Worm (Caenorhabditis elegans) whole organism, young adult: ENCODE data around the gene rpl-16.

Experiments used
- B0019.2 ChIP-seq: fragments of 200-800 bp; sonication (Bioruptor generic); conservative IDR thresholded peaks from 2 replicates; pipeline ENCODE4 v1.3.6; 2022; ENCODE audit warnings: missing genetic modification reagents, missing genetic modification characterization, missing compliant biosample characterization
- B0261.1 ChIP-seq: sonication (generic microtip); optimal IDR thresholded peaks from 2 replicates; lab custom pipeline; 2016; ENCODE audit warnings: mild to moderate bottlenecking, missing genetic modification characterization, moderate library complexity, missing compliant biosample characterization
- C17E4.6 ChIP-seq: fragments of 200-800 bp; sonication (Bioruptor generic); IDR thresholded peaks from 2 replicates; pipeline ENCODE4 v1.3.6; 2022; ENCODE audit warnings: missing genetic modification reagents, missing genetic modification characterization, missing compliant biosample characterization
- F22D6.2 ChIP-seq: sonication (generic microtip); optimal IDR thresholded peaks from 2 replicates; lab custom pipeline; 2016; ENCODE audit warnings: mild to moderate bottlenecking, missing genetic modification characterization, missing compliant biosample characterization
- F23B12.7 ChIP-seq: sonication (generic microtip); optimal IDR thresholded peaks from 2 replicates; lab custom pipeline; 2017; ENCODE audit warnings: missing genetic modification characterization, mild to moderate bottlenecking, missing compliant biosample characterization, antibody characterized with exemption, moderate library complexity; ENCODE audit not compliant: insufficient read depth
- F49E8.2 ChIP-seq: sonication (generic microtip); optimal IDR thresholded peaks from 3 replicates; lab custom pipeline; 2017; ENCODE audit warnings: missing genetic modification characterization, mild to moderate bottlenecking, missing compliant biosample characterization, antibody characterized with exemption, moderate library complexity; ENCODE audit not compliant: insufficient read depth
- F52B5.7 ChIP-seq: sonication (generic microtip); optimal IDR thresholded peaks from 2 replicates; lab custom pipeline; 2016; ENCODE audit warnings: mild to moderate bottlenecking, missing genetic modification characterization, missing compliant biosample characterization
- Y53G8AR.9 ChIP-seq: fragments of 200-800 bp; sonication (Bioruptor generic); conservative IDR thresholded peaks from 2 replicates; pipeline ENCODE4 v1.3.6; 2022; ENCODE audit warnings: missing genetic modification reagents, missing genetic modification characterization, missing compliant biosample characterization
- Y56A3A.18 ChIP-seq: fragments of 200-800 bp; sonication (Bioruptor generic); IDR thresholded peaks from 2 replicates; pipeline ENCODE4 v1.3.6; 2022; ENCODE audit warnings: missing genetic modification reagents, missing genetic modification characterization, missing compliant biosample characterization
- ZK185.1 ChIP-seq: sonication (generic microtip); optimal IDR thresholded peaks from 2 replicates; lab custom pipeline; 2016; ENCODE audit warnings: mild to moderate bottlenecking, missing genetic modification characterization, missing compliant biosample characterization; ENCODE audit not compliant: poor library complexity, severe bottlenecking
- ama-1 ChIP-seq, 3 experiments: fragments of 150-350 bp in 1 of 3; sonication (generic microtip) in 2 of 3; optimal IDR thresholded peaks; 2 replicates each; lab custom pipeline; 2014 to 2018; ENCODE audit warnings: missing biosample characterization in 2 of 3, missing genetic modification characterization in 2 of 3, missing genetic modification reagents in 2 of 3
- attf-3 ChIP-seq: fragments of 200-800 bp; sonication (Bioruptor generic); conservative IDR thresholded peaks from 2 replicates; pipeline ENCODE4 v1.3.6; 2022; ENCODE audit warnings: missing genetic modification reagents, missing genetic modification characterization, missing compliant biosample characterization
- ccch-3 ChIP-seq: fragments of 200-800 bp; sonication (Bioruptor generic); optimal IDR thresholded peaks from 2 replicates; lab custom pipeline; 2018; ENCODE audit warnings: mild to moderate bottlenecking, missing genetic modification characterization, missing compliant biosample characterization
- ceh-100 ChIP-seq: fragments of 200-800 bp; sonication (Bioruptor generic); IDR thresholded peaks from 2 replicates; pipeline ENCODE4 v1.3.6; 2022; ENCODE audit warnings: missing genetic modification reagents, missing genetic modification characterization, missing compliant biosample characterization
- dpff-1 ChIP-seq: sonication (generic microtip); optimal IDR thresholded peaks from 2 replicates; lab custom pipeline; 2017; ENCODE audit warnings: mild to moderate bottlenecking, missing genetic modification characterization, missing compliant biosample characterization
- efl-1 ChIP-seq: fragments of 150-350 bp; optimal IDR thresholded peaks from 2 replicates; lab custom pipeline; 2014; ENCODE audit warnings: missing biosample characterization, missing genetic modification reagents, missing genetic modification characterization
- egl-18 ChIP-seq: fragments of 200-800 bp; sonication (Bioruptor generic); IDR thresholded peaks from 2 replicates; pipeline ENCODE4 v1.3.6; 2022; ENCODE audit warnings: missing genetic modification reagents, missing genetic modification characterization, missing compliant biosample characterization
- egl-44 ChIP-seq: fragments of 200-800 bp; sonication (Bioruptor generic); IDR thresholded peaks from 2 replicates; pipeline ENCODE4 v1.3.6; 2022; ENCODE audit warnings: missing genetic modification reagents, missing genetic modification characterization, missing compliant biosample characterization
- egrh-3 ChIP-seq: fragments of 200-800 bp; sonication (Bioruptor generic); IDR thresholded peaks from 2 replicates; pipeline ENCODE4 v1.3.6; 2022; ENCODE audit warnings: missing genetic modification reagents, missing genetic modification characterization, missing compliant biosample characterization
- gei-17 ChIP-seq: fragments of 200-800 bp; sonication (Bioruptor generic); optimal IDR thresholded peaks from 2 replicates; lab custom pipeline; 2018; ENCODE audit warnings: mild to moderate bottlenecking, missing genetic modification characterization, missing compliant biosample characterization
- hlh-26 ChIP-seq: fragments of 200-800 bp; sonication (Bioruptor generic); conservative IDR thresholded peaks from 2 replicates; pipeline ENCODE4 v1.3.6; 2022; ENCODE audit warnings: missing genetic modification reagents, missing genetic modification characterization, missing compliant biosample characterization
- hmg-20 ChIP-seq: fragments of 200-800 bp; sonication (Bioruptor generic); IDR thresholded peaks from 2 replicates; pipeline ENCODE4 v1.3.6; 2022; ENCODE audit warnings: missing genetic modification reagents, missing genetic modification characterization, missing compliant biosample characterization
- hrde-1 ChIP-seq: sonication (generic microtip); optimal IDR thresholded peaks from 2 replicates; lab custom pipeline; 2016; ENCODE audit warnings: missing genetic modification characterization, mild to moderate bottlenecking, missing compliant biosample characterization, moderate library complexity, missing genotype, missing genetic modification reagents, borderline replicate concordance
- lin-35 ChIP-seq, 3 experiments: fragments of 150-350 bp in 2 of 3; sonication (generic microtip) in 1 of 3; optimal IDR thresholded peaks; 2 replicates each; lab custom pipeline; 2014 to 2018; ENCODE audit warnings: missing biosample characterization in 3 of 3, missing genetic modification characterization in 3 of 3, missing genetic modification reagents in 3 of 3
- lin-40 ChIP-seq: sonication (generic microtip); optimal IDR thresholded peaks from 2 replicates; lab custom pipeline; 2016; ENCODE audit warnings: missing genetic modification characterization, mild to moderate bottlenecking, missing compliant biosample characterization, missing genotype, missing genetic modification reagents
- lin-54 ChIP-seq: fragments of 200-800 bp; sonication (Bioruptor generic); optimal IDR thresholded peaks from 2 replicates; lab custom pipeline; 2018; ENCODE audit warnings: mild to moderate bottlenecking, missing genetic modification characterization, missing compliant biosample characterization
- madf-8 ChIP-seq: fragments of 200-800 bp; sonication (Bioruptor generic); conservative IDR thresholded peaks from 2 replicates; pipeline ENCODE4 v1.3.6; 2022; ENCODE audit warnings: missing genetic modification reagents, missing genetic modification characterization, missing compliant biosample characterization
- mes-4 ChIP-seq: sonication (generic microtip); optimal IDR thresholded peaks from 2 replicates; lab custom pipeline; 2016; ENCODE audit warnings: missing genotype, missing genetic modification characterization, missing compliant biosample characterization
- nfya-1 ChIP-seq: sonication (generic microtip); optimal IDR thresholded peaks from 2 replicates; lab custom pipeline; 2017; ENCODE audit warnings: antibody characterized with exemption, missing compliant biosample characterization, missing genetic modification characterization, borderline replicate concordance; ENCODE audit not compliant: insufficient read depth
- nfya-2 ChIP-seq: fragments of 200-800 bp; sonication (Bioruptor generic); IDR thresholded peaks from 2 replicates; pipeline ENCODE4 v1.3.6; 2022; ENCODE audit warnings: missing genetic modification reagents, missing genetic modification characterization, missing compliant biosample characterization
- nhr-80 ChIP-seq: sonication (generic microtip); optimal IDR thresholded peaks from 2 replicates; lab custom pipeline; 2016; ENCODE audit warnings: missing genetic modification characterization, missing compliant biosample characterization
- nhr-90 ChIP-seq: sonication (generic microtip); optimal IDR thresholded peaks from 2 replicates; lab custom pipeline; 2016; ENCODE audit warnings: missing genotype, mild to moderate bottlenecking, missing genetic modification characterization, missing compliant biosample characterization
- pbrm-1 ChIP-seq: fragments of 200-800 bp; sonication (Bioruptor generic); IDR thresholded peaks from 2 replicates; pipeline ENCODE4 v1.3.6; 2022; ENCODE audit warnings: missing genetic modification reagents, missing genetic modification characterization, missing compliant biosample characterization
- pha-4 ChIP-seq: fragments of 150-350 bp; sonication (generic microtip); optimal IDR thresholded peaks from 2 replicates; lab custom pipeline; 2014; ENCODE audit warnings: missing biosample characterization, missing genetic modification reagents, missing genetic modification characterization
- rcor-1 ChIP-seq: fragments of 200-800 bp; sonication (Bioruptor generic); IDR thresholded peaks from 2 replicates; pipeline ENCODE4 v1.3.6; 2022; ENCODE audit warnings: missing genetic modification reagents, missing genetic modification characterization, missing compliant biosample characterization
- repo-1 ChIP-seq: sonication (generic microtip); optimal IDR thresholded peaks from 2 replicates; lab custom pipeline; 2017; ENCODE audit warnings: mild to moderate bottlenecking, missing genetic modification characterization, missing compliant biosample characterization
- rpc-1 ChIP-seq, 2 experiments: fragments of 150-350 bp in 1 of 2; sonication (generic microtip) in 1 of 2; optimal IDR thresholded peaks; 2 replicates each; lab custom pipeline; 2014 to 2018; ENCODE audit warnings: missing biosample characterization in 1 of 2, missing genetic modification characterization in 1 of 2, missing genetic modification reagents in 1 of 2, missing genotype in 1 of 2
- sea-2 ChIP-seq: fragments of 200-800 bp; sonication (Bioruptor generic); IDR thresholded peaks from 2 replicates; pipeline ENCODE4 v1.3.6; 2022; ENCODE audit warnings: missing genetic modification characterization, missing compliant biosample characterization
- tbp1 ChIP-seq: fragments of 200-800 bp; sonication (Bioruptor generic); optimal IDR thresholded peaks from 2 replicates; lab custom pipeline; 2018; ENCODE audit warnings: mild to moderate bottlenecking, missing genetic modification characterization, missing compliant biosample characterization
- ztf-18 ChIP-seq: sonication (generic microtip); optimal IDR thresholded peaks from 2 replicates; lab custom pipeline; 2016; ENCODE audit warnings: missing genotype, mild to moderate bottlenecking, missing genetic modification characterization, missing compliant biosample characterization
- ztf-25 ChIP-seq: fragments of 200-800 bp; sonication (Bioruptor generic); IDR thresholded peaks from 2 replicates; pipeline ENCODE4 v1.3.6; 2022; ENCODE audit warnings: missing genetic modification reagents, missing genetic modification characterization, missing compliant biosample characterization

rpl-16 gene

DNA sequence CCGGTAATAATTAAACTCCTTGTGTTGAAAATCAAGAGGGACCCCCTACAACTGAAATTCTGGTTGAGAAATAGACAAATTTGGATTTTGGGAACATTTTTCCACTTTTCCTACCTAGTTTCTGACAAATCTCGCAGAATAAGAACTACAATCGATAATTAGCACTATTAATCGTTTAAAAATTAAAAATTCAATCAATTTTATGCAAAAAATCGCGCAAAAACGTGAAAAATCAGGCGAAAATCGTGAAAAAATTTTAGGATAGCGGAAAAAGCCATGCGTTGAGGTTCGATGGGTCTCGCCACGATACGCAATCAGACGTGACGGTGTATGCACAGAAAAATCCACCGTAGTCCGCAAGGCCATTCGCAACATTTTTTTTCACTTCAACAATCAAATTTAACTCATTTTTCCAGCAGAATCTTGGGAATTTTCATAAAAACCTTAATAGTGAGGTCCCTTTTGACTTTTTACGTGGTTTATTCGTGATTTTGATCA is 1.7 kb upstream of the rpl-16 start, which contains the start of gene lias-1 (continued):
- TF ChIP-seq lin-40 (tag; lab: Kevin White, UChicago) (peak; percentile 70), nfya-1 (no peak), F49E8.2 (tag; lab: Kevin White, UChicago) (peak; percentile 72), B0261.1 (tag; lab: Kevin White, UChicago) (no peak), nhr-90 (tag; lab: Kevin White, UChicago) (no peak), egl-44 (no peak), egl-18 (GFP tag; lab: Robert Waterston, UW) (no peak), repo-1 (tag; lab: Kevin White, UChicago) (no peak), nhr-80 (peak; percentile 27), dpff-1 (tag; lab: Kevin White, UChicago) (no peak), hmg-20 (GFP tag; lab: Robert Waterston, UW) (no peak), Y56A3A.18 (GFP tag; lab: Robert Waterston, UW) (no peak)

ce11 chrIII:3504239-3504638 is 835 bp upstream of the rpl-16 start:
- TF ChIP-seq ZK185.1 (tag; lab: Kevin White, UChicago) (no peak), egl-44 (peak; percentile 32; the same call in 1 of the 2 replicates)
- TF ChIP-seq, all 124 proteins: peak for 1

DNA sequence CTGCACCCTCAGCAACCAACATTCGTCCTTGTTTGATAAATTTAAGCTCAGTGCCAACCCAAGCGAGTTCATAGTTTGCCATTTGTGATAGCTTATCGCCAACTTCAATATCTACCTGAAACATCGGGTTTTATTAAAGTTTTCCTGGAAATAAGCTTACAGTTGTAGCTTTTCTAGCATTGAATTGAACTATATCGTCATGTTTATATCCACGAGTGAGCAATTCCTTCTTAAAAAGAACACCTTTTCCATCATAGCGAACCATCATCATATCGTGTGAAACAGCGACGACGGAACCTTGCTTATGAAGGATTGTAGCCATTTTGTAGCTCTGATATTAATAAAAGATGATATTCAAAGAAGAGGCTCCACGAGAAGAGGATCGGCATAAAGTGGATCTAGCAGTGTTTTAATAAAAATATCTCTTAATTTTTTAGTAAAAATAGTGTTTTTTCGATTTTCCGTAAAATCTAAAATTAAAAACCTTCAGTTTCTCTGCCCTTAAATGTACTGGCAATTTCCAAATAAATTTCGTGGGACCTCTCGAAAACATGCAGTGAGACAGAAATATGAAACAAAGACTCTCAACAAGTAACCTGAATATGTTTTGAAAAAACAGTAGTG is 1.1 kb downstream of the rpl-16 start, which contains the start of gene M01F1.8:
M01F1.8 (minus strand) TSS at position 335 of the 624 bp plus-strand sequence.
- TF ChIP-seq hmg-20 (GFP tag; lab: Robert Waterston, UW), result no peak
- TF ChIP-seq tbp1, result peak; percentile 27
- TF ChIP-seq rcor-1, result no peak; the same call in 1 of the 2 replicates
- no peak for TF ChIP-seq pbrm-1 (GFP tag; lab: Robert Waterston, UW)
- TF ChIP-seq B0261.1 (tag; lab: Kevin White, UChicago), result no peak
- peak in 1 of 3 experiments; percentile 40 for TF ChIP-seq lin-35 (GFP tag; optimal IDR thresholded peaks at IDR 0.05; lab: Kevin White, UChicago)
- no peak for TF ChIP-seq rpc-1 (optimal IDR thresholded peaks at IDR 0.05; lab: Kevin White, UChicago)
- no peak for TF ChIP-seq rpc-1 (tag; optimal IDR thresholded peaks at IDR 0.05; lab: Kevin White, UChicago)
- TF ChIP-seq lin-54 (GFP tag; lab: Kevin White, UChicago), result peak; percentile 62
- no peak for TF ChIP-seq madf-8 (GFP tag; lab: Robert Waterston, UW)
- no peak for TF ChIP-seq hlh-26
- TF ChIP-seq F22D6.2, result no peak
- no peak for TF ChIP-seq ztf-25 (GFP tag; lab: Robert Waterston, UW)
- TF ChIP-seq sea-2 (GFP tag; lab: Robert Waterston, UW), result no peak
- 0 out of 2 replicates have a peak, but pooled peaks have one; percentile 26 for TF ChIP-seq Y56A3A.18 (GFP tag; lab: Robert Waterston, UW)
- TF ChIP-seq F23B12.7, result no peak
- no peak for TF ChIP-seq ZK185.1 (tag; lab: Kevin White, UChicago)
- no peak for TF ChIP-seq C17E4.6 (GFP tag; lab: Robert Waterston, UW)
- no peak for TF ChIP-seq gei-17 (GFP tag; lab: Kevin White, UChicago)
- 0 out of 2 replicates have a peak, but pooled peaks have one; percentile 17 for TF ChIP-seq ceh-100 (GFP tag; lab: Robert Waterston, UW)
- TF ChIP-seq nfya-2, result 0 out of 2 replicates have a peak, but pooled peaks have one; percentile 54
- TF ChIP-seq ccch-3 (GFP tag; lab: Kevin White, UChicago), result no peak
- no peak for TF ChIP-seq attf-3 (GFP tag; lab: Robert Waterston, UW)
- TF ChIP-seq egrh-3 (GFP tag; lab: Robert Waterston, UW), result no peak
- no peak for TF ChIP-seq pha-4 (tag; lab: Kevin White, UChicago)
- peak; percentile 63 for TF ChIP-seq hrde-1
- no peak for TF ChIP-seq B0019.2 (GFP tag; lab: Robert Waterston, UW)
- TF ChIP-seq ztf-18 (tag; lab: Kevin White, UChicago), result peak; percentile 19
- TF ChIP-seq mes-4 (tag; lab: Kevin White, UChicago), result no peak
- TF ChIP-seq egl-18 (GFP tag; lab: Robert Waterston, UW), result no peak
- no peak for TF ChIP-seq efl-1 (GFP tag; lab: Kevin White, UChicago)
- no peak for TF ChIP-seq nhr-80
- no peak for TF ChIP-seq ama-1 (optimal IDR thresholded peaks at IDR 0.05; lab: Kevin White, UChicago)
- TF ChIP-seq ama-1 (GFP tag; optimal IDR thresholded peaks at IDR 0.05; lab: Kevin White, UChicago), result peak in 1 of 2 experiments; percentile 45
- no peak for TF ChIP-seq F52B5.7 (tag; lab: Kevin White, UChicago)
- 0 out of 2 replicates have a peak, but pooled peaks have one; percentile 16 for TF ChIP-seq Y53G8AR.9 (GFP tag; lab: Robert Waterston, UW)
